Worm (Caenorhabditis elegans) whole organism, early embryonic: Measurements from ENCODE around the gene oac-56.

ENCODE experiments used
- B0310.2 ChIP-seq: sonication (generic microtip); optimal IDR thresholded peaks from 2 replicates; lab custom pipeline; 2016; ENCODE audit warnings: mild to moderate bottlenecking, missing genetic modification characterization, missing compliant biosample characterization
- F13C5.2 ChIP-seq: sonication (generic microtip); optimal IDR thresholded peaks from 2 replicates; lab custom pipeline; 2017; ENCODE audit warnings: mild to moderate bottlenecking, missing genetic modification characterization, inconsistent platforms, missing compliant biosample characterization
- aly-1 ChIP-seq: sonication (generic microtip); optimal IDR thresholded peaks from 2 replicates; lab custom pipeline; 2016; ENCODE audit warnings: missing genetic modification characterization, missing compliant biosample characterization
- ama-1 ChIP-seq: fragments of 150-350 bp; optimal IDR thresholded peaks from 2 replicates; lab custom pipeline; 2014
- ceh-13 ChIP-seq: fragments of 200-800 bp; sonication (Bioruptor generic); optimal IDR thresholded peaks from 2 replicates; lab custom pipeline; 2018; ENCODE audit warnings: mild to moderate bottlenecking, missing genetic modification characterization, missing compliant biosample characterization
- ceh-36 ChIP-seq: sonication (generic microtip); optimal IDR thresholded peaks from 2 replicates; lab custom pipeline; 2016; ENCODE audit warnings: missing genetic modification characterization, inconsistent platforms, missing compliant biosample characterization
- ets-7 ChIP-seq: sonication (generic microtip); optimal IDR thresholded peaks from 2 replicates; lab custom pipeline; 2016; ENCODE audit warnings: missing genotype, missing genetic modification characterization, missing compliant biosample characterization
- flt-1 ChIP-seq: fragments of 200-800 bp; sonication (Bioruptor generic); IDR thresholded peaks from 2 replicates; pipeline ENCODE4 v1.3.6; 2022; ENCODE audit warnings: missing genetic modification characterization, missing compliant biosample characterization
- hmbx-1 ChIP-seq: sonication (generic microtip); optimal IDR thresholded peaks from 2 replicates; lab custom pipeline; 2016; ENCODE audit warnings: mild to moderate bottlenecking, missing genetic modification characterization, missing compliant biosample characterization
- hmg-4 ChIP-seq: fragments of 200-800 bp; sonication (Bioruptor generic); optimal IDR thresholded peaks from 2 replicates; lab custom pipeline; 2018; ENCODE audit warnings: mild to moderate bottlenecking, missing genetic modification characterization, missing compliant biosample characterization
- hnd-1 ChIP-seq: sonication (generic microtip); optimal IDR thresholded peaks from 2 replicates; lab custom pipeline; 2016; ENCODE audit warnings: missing genetic modification characterization, missing compliant biosample characterization
- pes-1 ChIP-seq: fragments of 200-800 bp; sonication (Bioruptor generic); IDR thresholded peaks from 2 replicates; pipeline ENCODE4 v1.3.6; 2022; ENCODE audit warnings: missing genetic modification reagents, missing genetic modification characterization, missing compliant biosample characterization
- scrt-1 ChIP-seq: fragments of 200-800 bp; sonication (Bioruptor generic); IDR thresholded peaks from 2 replicates; pipeline ENCODE4 v1.3.6; 2022; ENCODE audit warnings: missing genetic modification characterization, missing compliant biosample characterization
- sea-1 ChIP-seq: fragments of 200-800 bp; sonication (Bioruptor generic); conservative IDR thresholded peaks from 2 replicates; pipeline ENCODE4 v1.3.6; 2022; ENCODE audit warnings: missing genetic modification characterization, missing compliant biosample characterization
- tbx-11 ChIP-seq: fragments of 200-800 bp; sonication (Bioruptor generic); IDR thresholded peaks from 2 replicates; pipeline ENCODE4 v1.3.6; 2022; ENCODE audit warnings: missing genetic modification characterization, missing compliant biosample characterization
- tbx-37 ChIP-seq: fragments of 200-800 bp; sonication (Bioruptor generic); conservative IDR thresholded peaks from 2 replicates; pipeline ENCODE4 v1.3.6; 2022; ENCODE audit warnings: missing genetic modification reagents, missing genetic modification characterization, missing compliant biosample characterization
- tra-4 ChIP-seq: sonication (generic microtip); optimal IDR thresholded peaks from 2 replicates; lab custom pipeline; 2017; ENCODE audit warnings: missing genetic modification characterization, missing compliant biosample characterization

oac-56 gene

DNA sequence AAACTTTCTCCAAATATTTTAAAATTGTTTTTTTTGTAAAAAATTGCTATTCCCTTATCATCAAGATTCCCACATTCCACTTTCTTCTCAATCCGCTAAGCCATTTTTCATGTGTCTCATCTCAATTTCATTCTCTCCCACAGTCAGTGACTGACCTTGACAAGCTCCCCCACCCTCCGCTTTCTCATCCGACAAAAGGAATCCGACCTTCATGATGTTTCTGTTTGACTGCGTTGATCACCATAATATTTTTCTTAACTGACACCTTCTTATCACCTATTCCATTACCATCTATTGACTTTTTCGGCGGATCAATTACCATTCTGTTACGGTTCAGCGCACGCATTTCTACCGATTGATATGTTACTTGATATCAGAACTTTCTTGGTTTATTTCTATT lies 38.5 kb upstream of the oac-56 start:
- TF ChIP-seq sea-1 (GFP tag; lab: Robert Waterston, UW) (no peak), ama-1 (lab: Kevin White, UChicago) (no peak), ceh-36 (tag; lab: Kevin White, UChicago) (no peak), hmbx-1 (tag; lab: Kevin White, UChicago) (no peak), F13C5.2 (no peak), aly-1 (tag; lab: Kevin White, UChicago) (no peak), hmg-4 (GFP tag; lab: Kevin White, UChicago) (no peak), pes-1 (GFP tag; lab: Robert Waterston, UW) (no peak), hnd-1 (tag; lab: Kevin White, UChicago) (no peak), tbx-11 (GFP tag; lab: Robert Waterston, UW) (no peak), flt-1 (GFP tag; lab: Robert Waterston, UW) (no peak), B0310.2 (no peak)

DNA sequence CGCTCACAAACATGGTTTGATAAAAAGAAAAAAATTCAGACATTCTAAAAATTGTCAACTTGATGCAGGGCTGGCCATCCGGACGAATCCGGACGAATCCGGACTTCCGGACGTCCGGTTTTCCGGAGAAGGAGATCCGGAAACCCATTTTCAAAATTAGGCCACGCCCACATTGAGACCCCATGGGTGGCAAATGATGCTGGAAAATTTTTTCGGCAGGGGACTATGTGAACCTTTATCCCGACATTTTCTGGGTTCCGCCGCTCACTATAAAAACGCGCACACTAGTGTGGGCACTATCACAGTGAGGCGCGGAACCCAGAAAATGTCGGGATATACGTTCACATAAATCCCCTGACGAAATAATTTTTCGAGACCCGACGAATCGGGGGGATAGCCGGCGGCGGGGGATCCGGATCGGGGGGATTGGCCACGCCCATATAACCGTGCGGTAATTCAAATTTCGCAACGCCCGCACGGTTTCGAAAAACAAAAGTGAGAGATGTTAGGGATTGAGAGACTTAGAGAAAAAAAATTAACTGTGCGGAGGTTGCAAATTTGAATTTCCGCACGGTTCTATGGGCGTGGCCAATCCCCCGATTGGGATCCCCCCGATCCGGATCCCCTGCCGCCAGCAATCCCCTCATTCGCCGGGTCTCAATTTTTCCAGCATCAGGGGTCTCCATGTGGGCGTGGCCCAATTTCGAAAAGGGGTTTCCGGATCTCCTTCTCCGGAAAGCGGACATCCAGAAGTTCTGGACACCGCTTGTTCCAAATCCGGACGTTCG lies 37.4 kb upstream of the oac-56 start:
- no peak for TF ChIP-seq tbx-37
- no peak for TF ChIP-seq ama-1 (lab: Kevin White, UChicago)
- no peak for TF ChIP-seq aly-1 (tag; lab: Kevin White, UChicago)
- TF ChIP-seq hnd-1 (tag; lab: Kevin White, UChicago) = no peak
- no peak for TF ChIP-seq scrt-1 (GFP tag; lab: Robert Waterston, UW)
- TF ChIP-seq ceh-13 (GFP tag; lab: Kevin White, UChicago) = no peak
- TF ChIP-seq tbx-11 (GFP tag; lab: Robert Waterston, UW) = no peak
- TF ChIP-seq hmg-4 (GFP tag; lab: Kevin White, UChicago) = no peak
- no peak for TF ChIP-seq flt-1 (GFP tag; lab: Robert Waterston, UW)
- no peak for TF ChIP-seq hmbx-1 (tag; lab: Kevin White, UChicago)
- no peak for TF ChIP-seq tra-4
- TF ChIP-seq ets-7 (tag; lab: Kevin White, UChicago) = no peak
- no peak for TF ChIP-seq F13C5.2
- TF ChIP-seq B0310.2 = no peak
- TF ChIP-seq ceh-36 (tag; lab: Kevin White, UChicago) = no peak
- TF ChIP-seq pes-1 (GFP tag; lab: Robert Waterston, UW) = no peak
- no peak for TF ChIP-seq sea-1 (GFP tag; lab: Robert Waterston, UW)

DNA sequence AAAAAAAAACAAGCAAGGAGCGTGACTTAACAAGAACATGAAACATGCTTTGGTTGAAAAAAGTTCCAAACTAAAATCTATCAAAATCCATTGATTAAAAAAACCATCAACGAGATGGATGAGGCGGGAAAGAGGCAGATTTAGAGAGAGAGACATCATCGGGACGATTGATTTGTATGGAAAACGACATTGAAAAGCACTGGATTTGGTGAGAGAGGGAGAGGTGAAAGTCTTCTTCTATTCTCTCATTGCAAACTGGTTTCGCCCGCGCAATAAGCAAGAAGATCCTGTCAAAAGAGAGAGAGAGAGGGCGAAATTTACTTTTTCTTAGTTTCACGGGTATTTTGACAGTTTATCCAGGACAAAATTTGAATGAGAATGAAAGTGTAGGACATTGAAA lies 34.6 kb upstream of the oac-56 start:
- TF ChIP-seq sea-1 (GFP tag; lab: Robert Waterston, UW) = no peak
- no peak for TF ChIP-seq F13C5.2
- TF ChIP-seq flt-1 (GFP tag; lab: Robert Waterston, UW) = no peak
- no peak for TF ChIP-seq tbx-11 (GFP tag; lab: Robert Waterston, UW)
- no peak for TF ChIP-seq B0310.2
- no peak for TF ChIP-seq hmg-4 (GFP tag; lab: Kevin White, UChicago)
- no peak for TF ChIP-seq ets-7 (tag; lab: Kevin White, UChicago)
- TF ChIP-seq ceh-13 (GFP tag; lab: Kevin White, UChicago) = no peak
- TF ChIP-seq ama-1 (lab: Kevin White, UChicago) = no peak
- no peak for TF ChIP-seq pes-1 (GFP tag; lab: Robert Waterston, UW)
- no peak for TF ChIP-seq tbx-37
- no peak for TF ChIP-seq hmbx-1 (tag; lab: Kevin White, UChicago)
- TF ChIP-seq hnd-1 (tag; lab: Kevin White, UChicago) = no peak
- TF ChIP-seq ceh-36 (tag; lab: Kevin White, UChicago) = no peak
- no peak for TF ChIP-seq scrt-1 (GFP tag; lab: Robert Waterston, UW)
- TF ChIP-seq tra-4 = no peak
- TF ChIP-seq aly-1 (tag; lab: Kevin White, UChicago) = no peak

DNA sequence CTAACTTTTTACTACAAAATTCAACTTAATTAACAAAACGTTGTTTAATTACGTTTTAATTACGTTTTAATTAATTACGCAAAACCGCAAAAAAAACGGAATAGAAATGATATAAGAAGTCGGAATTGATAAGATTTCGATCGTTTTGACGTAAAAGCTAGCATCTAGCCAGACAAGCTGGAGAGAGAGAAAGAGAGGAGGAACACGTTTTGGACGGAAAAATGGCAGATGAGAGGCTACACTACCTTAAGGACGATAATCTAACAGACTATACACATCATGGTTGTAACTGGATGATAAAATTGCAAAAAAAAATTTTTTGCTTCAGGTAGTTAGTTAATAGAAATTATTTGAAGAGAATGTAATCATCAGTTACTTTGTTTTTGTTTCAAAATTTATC lies 33.6 kb upstream of the oac-56 start:
- TF ChIP-seq hnd-1 (tag; lab: Kevin White, UChicago) (no peak), ceh-13 (GFP tag; lab: Kevin White, UChicago) (no peak), tra-4 (no peak), flt-1 (GFP tag; lab: Robert Waterston, UW) (no peak)

DNA sequence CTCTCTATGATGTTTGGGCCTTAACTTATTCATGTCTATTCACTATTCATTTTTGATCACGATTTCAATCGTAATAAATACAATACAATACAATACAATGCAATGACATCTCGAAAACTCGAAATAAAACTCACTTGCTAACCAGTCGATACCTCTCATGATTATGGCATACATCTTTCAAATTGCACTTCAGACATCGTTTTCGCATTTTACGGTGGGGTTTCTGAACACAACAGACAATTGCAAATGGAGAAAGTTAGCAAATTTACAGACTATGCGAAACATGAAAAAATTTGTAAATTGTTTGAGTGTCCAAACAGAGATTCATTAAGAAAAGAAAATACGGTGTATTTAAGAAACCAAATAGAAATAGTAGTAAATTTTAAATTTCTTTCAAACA lies 32.9 kb upstream of the oac-56 start, which contains the start of gene paqr-3:
TSS of gene paqr-3 (minus strand) at position 210 of the 400 bp plus-strand sequence.
- TF ChIP-seq hmg-4 (GFP tag; lab: Kevin White, UChicago) (no peak), B0310.2 (no peak), hmbx-1 (tag; lab: Kevin White, UChicago) (no peak), ceh-36 (tag; lab: Kevin White, UChicago) (no peak), aly-1 (tag; lab: Kevin White, UChicago) (no peak), sea-1 (GFP tag; lab: Robert Waterston, UW) (no peak), flt-1 (GFP tag; lab: Robert Waterston, UW) (no peak), tbx-11 (GFP tag; lab: Robert Waterston, UW) (no peak), ceh-13 (GFP tag; lab: Kevin White, UChicago) (no peak), F13C5.2 (no peak), scrt-1 (GFP tag; lab: Robert Waterston, UW) (no peak), tra-4 (no peak), ama-1 (lab: Kevin White, UChicago) (no peak), hnd-1 (tag; lab: Kevin White, UChicago) (no peak)

DNA sequence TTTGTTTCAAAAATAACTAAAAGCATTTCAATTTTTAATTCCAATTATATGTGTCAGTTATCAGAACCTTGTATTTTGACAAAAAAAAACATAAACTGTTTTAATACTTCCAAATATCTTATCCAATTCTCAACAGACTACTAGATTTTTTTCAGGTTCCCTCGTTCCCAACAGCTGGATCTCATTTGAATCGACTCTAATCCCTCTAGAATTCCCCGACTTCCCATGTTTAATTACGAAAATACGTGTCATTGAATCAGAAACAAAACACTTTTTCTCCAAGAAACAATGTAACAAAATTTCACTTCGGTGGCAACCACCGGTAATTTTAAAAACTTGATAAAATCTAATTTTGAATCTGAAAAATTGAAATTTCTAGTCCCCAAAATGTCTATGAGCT lies 28.6 kb upstream of the oac-56 start:
- TF ChIP-seq B0310.2 = no peak
- TF ChIP-seq flt-1 (GFP tag; lab: Robert Waterston, UW) = no peak
- no peak for TF ChIP-seq ama-1 (lab: Kevin White, UChicago)
- no peak for TF ChIP-seq sea-1 (GFP tag; lab: Robert Waterston, UW)
- no peak for TF ChIP-seq tbx-37
- TF ChIP-seq pes-1 (GFP tag; lab: Robert Waterston, UW) = no peak
- no peak for TF ChIP-seq hmbx-1 (tag; lab: Kevin White, UChicago)

DNA sequence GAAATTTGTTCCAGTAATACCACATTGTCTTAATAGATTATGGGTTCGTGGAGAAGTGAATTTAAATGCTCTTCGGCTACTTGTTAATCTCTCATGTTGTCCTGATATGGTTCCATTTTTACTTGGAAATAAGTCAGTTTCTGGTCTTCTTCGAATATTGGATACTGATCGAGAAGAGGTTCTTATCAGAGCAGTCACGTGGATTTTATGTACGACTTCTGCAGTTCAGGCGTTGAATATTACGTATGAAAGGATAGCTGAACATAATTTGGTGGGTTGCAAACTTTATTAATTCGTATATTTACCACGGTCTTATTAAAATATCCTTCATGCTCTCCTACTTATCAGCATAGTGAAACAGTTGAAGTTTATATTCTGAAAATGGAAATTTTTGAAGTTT lies 27.3 kb upstream of the oac-56 start:
- TF ChIP-seq hnd-1 (tag; lab: Kevin White, UChicago) = no peak
